Worm (Caenorhabditis elegans): Measurements from ENCODE around the gene tsp-9.

- no peak for TF ChIP-seq unc-62 (GFP tag; optimal IDR thresholded peaks at IDR 0.05)
- TF ChIP-seq ztf-11 (tag; optimal IDR thresholded peaks at IDR 0.05), result no peak
- no peak for TF ChIP-seq ces-1 (GFP tag; optimal IDR thresholded peaks at IDR 0.05)
- TF ChIP-seq nhr-237 (tag; optimal IDR thresholded peaks at IDR 0.05), result no peak
- peak; percentile 54 for TF ChIP-seq elt-3 (tag; optimal IDR thresholded peaks at IDR 0.05)
Measured at ce11 chrX:1232074-1232473, 13.7 kb upstream of the tsp-9 start.
